Worm (Caenorhabditis elegans): Measurements from ENCODE around the gene F52H3.6.

DNA sequence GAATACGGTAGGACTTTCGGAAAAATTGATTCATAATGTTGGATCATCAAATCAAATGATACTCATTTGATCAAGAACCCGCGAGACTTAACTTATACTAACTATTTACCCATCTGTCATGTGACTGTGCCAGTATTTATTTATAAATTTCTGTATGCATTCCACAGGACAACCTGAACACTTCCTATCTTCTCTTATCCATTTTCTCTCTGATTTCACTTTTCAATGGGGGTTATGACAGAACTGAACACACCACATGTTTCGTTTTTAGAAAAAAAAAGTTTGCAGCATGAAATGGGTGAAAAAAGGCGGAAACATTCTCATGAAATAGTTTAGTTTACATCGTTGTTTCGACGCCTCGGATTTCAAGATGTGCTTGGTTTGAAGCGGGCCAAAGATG lies 10.7 kb downstream of the F52H3.6 start:
- TF ChIP-seq ceh-2 (tag; optimal IDR thresholded peaks at IDR 0.05) (no peak), dve-1 (tag; optimal IDR thresholded peaks at IDR 0.05) (no peak), hlh-6 (tag; optimal IDR thresholded peaks at IDR 0.05) (no peak), zip-5 (tag; optimal IDR thresholded peaks at IDR 0.05) (no peak), ceh-6 (GFP tag; optimal IDR thresholded peaks at IDR 0.05) (no peak), Y22D7AL.16 (tag; optimal IDR thresholded peaks at IDR 0.05) (no peak), elt-2 (tag; optimal IDR thresholded peaks at IDR 0.05) (no peak)

Measured in whole organism, late embryonic.